Worm (Caenorhabditis elegans) whole organism, L4 larva: ENCODE measurements around the gene cdka-1.

Source experiments
- D1046.2 ChIP-seq: fragments of 200-800 bp; sonication (Bioruptor generic); IDR thresholded peaks from 2 replicates; pipeline ENCODE4 v1.3.6; 2022; ENCODE audit warnings: missing genetic modification characterization, missing compliant biosample characterization
- F44E2.7 ChIP-seq: fragments of 200-800 bp; sonication (Bioruptor generic); IDR thresholded peaks from 2 replicates; pipeline ENCODE4 v2.1.2; 2022; ENCODE audit warnings: missing genetic modification characterization, missing compliant biosample characterization
- T20F7.1 ChIP-seq: fragments of 200-800 bp; sonication (Bioruptor generic); optimal IDR thresholded peaks from 2 replicates; lab custom pipeline; 2018; ENCODE audit warnings: mild to moderate bottlenecking, missing genetic modification characterization, missing compliant biosample characterization
- Y48G9A.11 ChIP-seq: fragments of 200-800 bp; sonication (Bioruptor generic); IDR thresholded peaks from 2 replicates; pipeline ENCODE4 v1.3.6; 2022; ENCODE audit warnings: missing genetic modification reagents, missing genetic modification characterization, missing compliant biosample characterization
- ZK337.2 ChIP-seq: fragments of 200-800 bp; sonication (Bioruptor generic); IDR thresholded peaks from 2 replicates; pipeline ENCODE4 v1.3.6; 2022; ENCODE audit warnings: missing genetic modification reagents, missing genetic modification characterization, missing compliant biosample characterization
- ZK546.5 ChIP-seq, 2 experiments: sonication (generic microtip); optimal IDR thresholded peaks; 2 replicates each; lab custom pipeline; 2017; ENCODE audit warnings: missing biosample characterization in 2 of 2, missing genetic modification characterization in 2 of 2
- aha-1 ChIP-seq: fragments of 150-350 bp; peaks from one replicate; lab custom pipeline; 2014; ENCODE audit warnings: missing biosample characterization, missing genetic modification characterization
- aly-2 ChIP-seq: sonication (generic microtip); optimal IDR thresholded peaks from 2 replicates; lab custom pipeline; 2018; ENCODE audit warnings: missing biosample characterization, missing genetic modification characterization
- arid-1 ChIP-seq: fragments of 200-800 bp; sonication (Bioruptor generic); conservative IDR thresholded peaks from 2 replicates; pipeline ENCODE4 v1.3.6; 2022; ENCODE audit warnings: missing genetic modification reagents, missing genetic modification characterization, missing compliant biosample characterization
- ceh-20 ChIP-seq: fragments of 200-800 bp; sonication (Bioruptor generic); IDR thresholded peaks from 2 replicates; pipeline ENCODE4 v1.3.6; 2022; ENCODE audit warnings: missing genetic modification reagents, missing genetic modification characterization, missing compliant biosample characterization
- ceh-32 ChIP-seq: sonication (generic microtip); optimal IDR thresholded peaks from 2 replicates; lab custom pipeline; 2016; ENCODE audit warnings: mild to moderate bottlenecking, missing genetic modification characterization, missing compliant biosample characterization; ENCODE audit not compliant: poor library complexity
- ceh-82 ChIP-seq: sonication (generic microtip); optimal IDR thresholded peaks from 2 replicates; lab custom pipeline; 2017; ENCODE audit warnings: missing biosample characterization, missing genetic modification characterization
- ces-1 ChIP-seq: fragments of 150-350 bp; sonication (generic microtip); optimal IDR thresholded peaks from 4 replicates; lab custom pipeline; 2014; ENCODE audit warnings: missing biosample characterization, missing genetic modification reagents, missing genetic modification characterization
- daf-16 ChIP-seq, 3 experiments: sonication (generic microtip); optimal IDR thresholded peaks; 2 replicates each; lab custom pipeline; 2016 to 2017; ENCODE audit warnings: missing genetic modification characterization in 3 of 3, missing genetic modification reagents in 3 of 3, mild to moderate bottlenecking in 2 of 3, missing compliant biosample characterization in 2 of 3, missing biosample characterization in 1 of 3, moderate library complexity in 1 of 3
- dmd-6 ChIP-seq: fragments of 200-800 bp; sonication (Bioruptor generic); IDR thresholded peaks from 2 replicates; pipeline ENCODE4 v1.3.6; 2022; ENCODE audit warnings: missing genetic modification reagents, missing genetic modification characterization, missing compliant biosample characterization
- egl-27 ChIP-seq: sonication (generic microtip); optimal IDR thresholded peaks from 3 replicates; lab custom pipeline; 2017; ENCODE audit warnings: missing biosample characterization, missing genetic modification reagents, missing genetic modification characterization
- egl-43 ChIP-seq: fragments of 200-800 bp; sonication (Bioruptor generic); IDR thresholded peaks from 2 replicates; pipeline ENCODE4 v1.3.6; 2022; ENCODE audit warnings: missing genetic modification reagents, missing genetic modification characterization, missing compliant biosample characterization
- fkh-10 ChIP-seq: fragments of 150-350 bp; optimal IDR thresholded peaks from 2 replicates; lab custom pipeline; 2014; ENCODE audit warnings: missing biosample characterization, missing genetic modification reagents, missing genetic modification characterization
- fos-1 ChIP-seq: fragments of 150-350 bp; optimal IDR thresholded peaks from 2 replicates; lab custom pipeline; 2014; ENCODE audit warnings: missing biosample characterization, missing genetic modification characterization
- hlh-11 ChIP-seq: fragments of 200-800 bp; sonication (Bioruptor generic); optimal IDR thresholded peaks from 2 replicates; lab custom pipeline; 2018; ENCODE audit warnings: mild to moderate bottlenecking, missing genetic modification characterization, missing compliant biosample characterization
- hlh-30 ChIP-seq: sonication (generic microtip); optimal IDR thresholded peaks from 2 replicates; lab custom pipeline; 2017; ENCODE audit warnings: antibody characterized with exemption, mild to moderate bottlenecking, missing genetic modification characterization, missing compliant biosample characterization; ENCODE audit not compliant: insufficient read depth
- lim-7 ChIP-seq: fragments of 200-800 bp; sonication (Bioruptor generic); IDR thresholded peaks from 2 replicates; pipeline ENCODE4 v1.3.6; 2022; ENCODE audit warnings: missing genetic modification characterization, missing compliant biosample characterization
- lin-13 ChIP-seq: fragments of 150-350 bp; optimal IDR thresholded peaks from 2 replicates; lab custom pipeline; 2014; ENCODE audit warnings: missing biosample characterization, missing genetic modification reagents, missing genetic modification characterization
- lin-29 ChIP-seq: fragments of 200-800 bp; sonication (Bioruptor generic); IDR thresholded peaks from 2 replicates; pipeline ENCODE4 v1.3.6; 2022; ENCODE audit warnings: missing genetic modification reagents, missing genetic modification characterization, missing compliant biosample characterization
- madf-5 ChIP-seq, 2 experiments: fragments of 200-800 bp; sonication (Bioruptor generic); IDR thresholded peaks; 2 replicates each; pipeline ENCODE4 v1.3.6; 2022; ENCODE audit warnings: missing compliant biosample characterization in 2 of 2, missing genetic modification characterization in 2 of 2
- mes-2 ChIP-seq: sonication (generic microtip); optimal IDR thresholded peaks from 2 replicates; lab custom pipeline; 2016; ENCODE audit warnings: missing genotype, mild to moderate bottlenecking, missing genetic modification characterization, missing compliant biosample characterization; ENCODE audit not compliant: poor library complexity, severe bottlenecking
- mxl-3 ChIP-seq: fragments of 200-800 bp; sonication (Bioruptor generic); optimal IDR thresholded peaks from 2 replicates; lab custom pipeline; 2018; ENCODE audit warnings: mild to moderate bottlenecking, missing genetic modification characterization, missing compliant biosample characterization
- nhr-237 ChIP-seq: sonication (generic microtip); optimal IDR thresholded peaks from 2 replicates; lab custom pipeline; 2017; ENCODE audit warnings: missing biosample characterization, missing genetic modification characterization
- nhr-28 ChIP-seq: fragments of 150-350 bp; optimal IDR thresholded peaks from 2 replicates; lab custom pipeline; 2014; ENCODE audit warnings: missing biosample characterization, missing genetic modification characterization
- nhr-76 ChIP-seq: fragments of 150-350 bp; optimal IDR thresholded peaks from 2 replicates; lab custom pipeline; 2014; ENCODE audit warnings: missing biosample characterization, missing genetic modification characterization
- nhr-77 ChIP-seq: fragments of 150-350 bp; optimal IDR thresholded peaks from 2 replicates; lab custom pipeline; 2014; ENCODE audit warnings: missing biosample characterization, missing genetic modification characterization
- pqm-1 ChIP-seq: sonication (generic microtip); optimal IDR thresholded peaks from 2 replicates; lab custom pipeline; 2017; ENCODE audit warnings: missing biosample characterization, missing genetic modification characterization
- skn-1 ChIP-seq: fragments of 150-350 bp; optimal IDR thresholded peaks from 2 replicates; lab custom pipeline; 2014; ENCODE audit warnings: missing biosample characterization, missing genetic modification characterization
- snpc-4 ChIP-seq: fragments of 150-350 bp; optimal IDR thresholded peaks from 2 replicates; lab custom pipeline; 2014; ENCODE audit warnings: missing biosample characterization, missing genetic modification characterization
- spr-3 ChIP-seq: fragments of 200-800 bp; sonication (Bioruptor generic); optimal IDR thresholded peaks from 2 replicates; lab custom pipeline; 2018; ENCODE audit warnings: mild to moderate bottlenecking, missing genetic modification characterization, missing compliant biosample characterization
- tag-97 ChIP-seq: fragments of 200-800 bp; sonication (Bioruptor generic); IDR thresholded peaks from 2 replicates; pipeline ENCODE4 v1.3.6; 2022; ENCODE audit warnings: missing genetic modification characterization, missing compliant biosample characterization
- tra-1 ChIP-seq: fragments of 200-800 bp; sonication (Bioruptor generic); IDR thresholded peaks from 2 replicates; pipeline ENCODE4 v1.3.6; 2022; ENCODE audit warnings: missing genetic modification reagents, missing genetic modification characterization, missing compliant biosample characterization
- unc-39 ChIP-seq: sonication (generic microtip); optimal IDR thresholded peaks from 2 replicates; lab custom pipeline; 2017; ENCODE audit warnings: missing biosample characterization, missing genetic modification characterization
- unc-62 ChIP-seq, 3 experiments: fragments of 150-350 bp in 1 of 3; sonication (generic microtip); optimal IDR thresholded peaks in 2 of 3; peaks in 1 of 3; 1 replicate in 1 of 3; 2 replicates in 2 of 3; lab custom pipeline; 2014 to 2017; ENCODE audit warnings: missing biosample characterization in 3 of 3, missing genetic modification characterization in 3 of 3, missing genetic modification reagents in 3 of 3, missing genotype in 1 of 3
- zfp-3 ChIP-seq: fragments of 200-800 bp; sonication (Bioruptor generic); conservative IDR thresholded peaks from 2 replicates; pipeline ENCODE4 v1.3.6; 2022; ENCODE audit warnings: missing genetic modification reagents, missing genetic modification characterization, missing compliant biosample characterization

Gene cdka-1

ce11 chrIII:4622375-4623130 is 36.0 kb upstream of the cdka-1 start, which contains the start of gene lron-5:
TSS of gene lron-5 (plus strand) at chrIII:4623029.
- TF ChIP-seq aha-1 (peak; percentile 46), mes-2 (no peak), lin-13 (GFP tag; lab: Kevin White, UChicago) (no peak), unc-62 (GFP tag; optimal IDR thresholded peaks at IDR 0.05 in 1 of 2; lab: Kevin White, UChicago) (peak in 1 of 2 experiments; percentile 91), unc-62 (tag; optimal IDR thresholded peaks at IDR 0.05; lab: Kevin White, UChicago) (no peak), ces-1 (GFP tag; lab: Kevin White, UChicago) (peak; percentile 28), fkh-10 (peak; percentile 78)

- TF ChIP-seq unc-62 (GFP tag; optimal IDR thresholded peaks at IDR 0.05 in 1 of 2; lab: Kevin White, UChicago) (peak in 1 of 2 experiments; percentile 89), unc-62 (tag; optimal IDR thresholded peaks at IDR 0.05; lab: Kevin White, UChicago) (no peak), fkh-10 (peak; percentile 91), ceh-32 (tag; lab: Kevin White, UChicago) (no peak)
Observed at ce11 chrIII:4626148-4626922, 32.3 kb upstream of the cdka-1 start.

- TF ChIP-seq pqm-1 (tag; lab: Kevin White, UChicago) (no peak), egl-27 (tag; lab: Kevin White, UChicago) (no peak), ceh-82 (tag; lab: Kevin White, UChicago) (no peak), unc-39 (tag; lab: Kevin White, UChicago) (no peak), ceh-20 (GFP tag; lab: Robert Waterston, UW) (no peak), mxl-3 (GFP tag; lab: Kevin White, UChicago) (no peak), F44E2.7 (no peak), aly-2 (tag; lab: Kevin White, UChicago) (no peak), lim-7 (no peak), nhr-28 (tag; lab: Kevin White, UChicago) (no peak), snpc-4 (tag; lab: Kevin White, UChicago) (no peak), fos-1 (tag; lab: Kevin White, UChicago) (no peak), Y48G9A.11 (no peak), D1046.2 (GFP tag; lab: Robert Waterston, UW) (no peak), ZK337.2 (GFP tag; lab: Robert Waterston, UW) (no peak), tag-97 (GFP tag; lab: Robert Waterston, UW) (no peak)
Observed at ce11 chrIII:4628165-4628564, 30.4 kb upstream of the cdka-1 start, which contains the start of gene clec-151. TSS of gene clec-151 (plus strand) at chrIII:4628465.

- TF ChIP-seq fos-1 (tag; lab: Kevin White, UChicago) (no peak), nhr-77 (tag; lab: Kevin White, UChicago) (no peak), nhr-237 (tag; lab: Kevin White, UChicago) (no peak), hlh-30 (tag; lab: Kevin White, UChicago) (no peak), lin-29 (GFP tag; lab: Robert Waterston, UW) (no peak)
Observed at ce11 chrIII:4634947-4635346, 23.6 kb upstream of the cdka-1 start, which contains the start of gene clec-153. TSS of gene clec-153 (plus strand) at chrIII:4635247.

- no peak for TF ChIP-seq tag-97 (GFP tag; lab: Robert Waterston, UW)
- no peak for TF ChIP-seq daf-16 (GFP tag; optimal IDR thresholded peaks at IDR 0.05; lab: Kevin White, UChicago)
- peak; percentile 91 for TF ChIP-seq daf-16 (tag; optimal IDR thresholded peaks at IDR 0.05; lab: Kevin White, UChicago)
- TF ChIP-seq arid-1 (GFP tag; lab: Robert Waterston, UW), result no peak
- TF ChIP-seq skn-1 (tag; lab: Kevin White, UChicago), result no peak
- TF ChIP-seq hlh-11, result peak; percentile 41
- no peak for TF ChIP-seq tra-1 (GFP tag; lab: Robert Waterston, UW)
- TF ChIP-seq ZK546.5 (tag; optimal IDR thresholded peaks at IDR 0.05; lab: Kevin White, UChicago), result no peak
- TF ChIP-seq nhr-76, result no peak
- peak; percentile 20 for TF ChIP-seq T20F7.1 (GFP tag; lab: Kevin White, UChicago)
- TF ChIP-seq pqm-1 (tag; lab: Kevin White, UChicago), result peak; percentile 79
- TF ChIP-seq fkh-10, result no peak
- TF ChIP-seq zfp-3, result no peak
- TF ChIP-seq Y48G9A.11, result no peak
- peak; percentile 73 for TF ChIP-seq nhr-28 (tag; lab: Kevin White, UChicago)
- TF ChIP-seq spr-3 (GFP tag; lab: Kevin White, UChicago), result no peak
- TF ChIP-seq dmd-6 (GFP tag; lab: Robert Waterston, UW), result peak; percentile 68
- no peak for TF ChIP-seq madf-5 (GFP tag; IDR thresholded peaks at IDR 0.05; lab: Robert Waterston, UW)
- TF ChIP-seq egl-43 (GFP tag; lab: Robert Waterston, UW), result no peak
Observed at ce11 chrIII:4643262-4643661, 15.3 kb upstream of the cdka-1 start, which contains the start of gene pfas-1. TSS of gene pfas-1 (minus strand) at chrIII:4643310.
